Fruit fly (Drosophila melanogaster) whole organism, embryonic: ENCODE data around the gene Dlip1.

ENCODE experiments used
- Atf-2 ChIP-seq: fragments of 200-800 bp; sonication (Bioruptor generic); optimal IDR thresholded peaks from 2 replicates; lab custom pipeline; 2016; ENCODE audit warnings: missing biosample characterization, missing genetic modification characterization
- B-H2 ChIP-seq: fragments of 200-800 bp; sonication (Bioruptor generic); optimal IDR thresholded peaks from 2 replicates; lab custom pipeline; 2018; ENCODE audit warnings: missing biosample characterization, mild to moderate bottlenecking, missing genetic modification characterization
- CG10321 ChIP-seq: fragments of 200-800 bp; sonication (Bioruptor generic); IDR thresholded peaks from 2 replicates; pipeline ENCODE4 v1.3.6; 2022; ENCODE audit warnings: missing biosample characterization, missing genetic modification characterization
- CG11456 ChIP-seq: fragments of 200-800 bp; sonication (Bioruptor generic); IDR thresholded peaks from 3 replicates; pipeline ENCODE4 v1.3.6; 2022; ENCODE audit warnings: missing biosample characterization, missing genetic modification characterization
- CG12071 ChIP-seq: fragments of 200-800 bp; sonication (Bioruptor generic); optimal IDR thresholded peaks from 3 replicates; lab custom pipeline; 2018; ENCODE audit warnings: missing biosample characterization, mild to moderate bottlenecking, missing genetic modification characterization
- CG12219 ChIP-seq: fragments of 200-800 bp; sonication (Bioruptor generic); optimal IDR thresholded peaks from 3 replicates; lab custom pipeline; 2018; ENCODE audit warnings: missing biosample characterization, mild to moderate bottlenecking, missing genetic modification characterization
- CG1233 ChIP-seq: fragments of 200-800 bp; sonication (Bioruptor generic); optimal IDR thresholded peaks from 4 replicates; lab custom pipeline; 2018; ENCODE audit warnings: missing biosample characterization, mild to moderate bottlenecking, missing genetic modification characterization
- CG12744 ChIP-seq: fragments of 200-800 bp; sonication (Bioruptor generic); optimal IDR thresholded peaks from 2 replicates; lab custom pipeline; 2016; ENCODE audit warnings: missing biosample characterization, missing genetic modification characterization
- CG12942 ChIP-seq: fragments of 200-800 bp; sonication (Bioruptor generic); optimal IDR thresholded peaks from 3 replicates; lab custom pipeline; 2016; ENCODE audit warnings: missing biosample characterization, missing genetic modification characterization
- CG14710 ChIP-seq: fragments of 200-800 bp; sonication (Bioruptor generic); optimal IDR thresholded peaks from 3 replicates; lab custom pipeline; 2019; ENCODE audit warnings: missing biosample characterization, mild to moderate bottlenecking, missing genetic modification characterization, moderate library complexity
- CG16813 ChIP-seq: fragments of 200-800 bp; sonication (Bioruptor generic); IDR thresholded peaks from 3 replicates; pipeline ENCODE4 v1.3.6; 2022; ENCODE audit warnings: missing biosample characterization, missing genetic modification characterization; ENCODE audit not compliant: partially characterized antibody
- CG16815 ChIP-seq: fragments of 200-800 bp; sonication (Bioruptor generic); optimal IDR thresholded peaks from 3 replicates; lab custom pipeline; 2017; ENCODE audit warnings: missing biosample characterization, mild to moderate bottlenecking, missing genetic modification characterization
- CG17359 ChIP-seq: fragments of 200-800 bp; sonication (Bioruptor generic); optimal IDR thresholded peaks from 3 replicates; lab custom pipeline; 2018; ENCODE audit warnings: missing biosample characterization, mild to moderate bottlenecking, missing genetic modification characterization, moderate library complexity
- CG17361 ChIP-seq: fragments of 200-800 bp; sonication (Bioruptor generic); IDR thresholded peaks from 3 replicates; pipeline ENCODE4 v1.3.6; 2022; ENCODE audit warnings: missing biosample characterization, missing genetic modification characterization
- CG17385 ChIP-seq: fragments of 200-800 bp; sonication (Bioruptor generic); optimal IDR thresholded peaks from 3 replicates; lab custom pipeline; 2018; ENCODE audit warnings: missing biosample characterization, mild to moderate bottlenecking, missing genetic modification characterization
- CG18262 ChIP-seq: fragments of 200-800 bp; optimal IDR thresholded peaks from 3 replicates; lab custom pipeline; 2019; ENCODE audit warnings: missing biosample characterization, mild to moderate bottlenecking, missing genetic modification characterization, moderate library complexity
- CG4282 ChIP-seq: fragments of 200-800 bp; sonication (Bioruptor generic); optimal IDR thresholded peaks from 2 replicates; lab custom pipeline; 2016; ENCODE audit warnings: missing biosample characterization, missing genetic modification characterization
- CG4424 ChIP-seq: fragments of 200-800 bp; sonication (Bioruptor generic); optimal IDR thresholded peaks from 3 replicates; lab custom pipeline; 2016; ENCODE audit warnings: missing biosample characterization, missing genetic modification characterization
- CG6254 ChIP-seq: fragments of 200-800 bp; sonication (Bioruptor generic); optimal IDR thresholded peaks from 3 replicates; lab custom pipeline; 2017; ENCODE audit warnings: mild to moderate bottlenecking, missing biosample characterization, missing genetic modification reagents, missing genetic modification characterization
- CG6654 ChIP-seq: fragments of 200-800 bp; sonication (Bioruptor generic); optimal IDR thresholded peaks from 2 replicates; lab custom pipeline; 2017; ENCODE audit warnings: missing biosample characterization, mild to moderate bottlenecking, missing genetic modification characterization
- CG8388 ChIP-seq: fragments of 200-800 bp; sonication (Bioruptor generic); optimal IDR thresholded peaks from 2 replicates; lab custom pipeline; 2019; ENCODE audit warnings: missing biosample characterization, mild to moderate bottlenecking, missing genetic modification characterization, moderate library complexity
- CG8765 ChIP-seq: fragments of 200-800 bp; sonication (Bioruptor generic); IDR thresholded peaks from 2 replicates; pipeline ENCODE4 v1.3.6; 2022; ENCODE audit warnings: missing biosample characterization, missing genetic modification characterization
- Ets97D ChIP-seq: fragments of 200-800 bp; sonication (Bioruptor generic); optimal IDR thresholded peaks from 3 replicates; lab custom pipeline; 2016; ENCODE audit warnings: missing biosample characterization, missing genetic modification characterization
- Fer3 ChIP-seq: fragments of 200-800 bp; sonication (Bioruptor generic); optimal IDR thresholded peaks from 2 replicates; lab custom pipeline; 2018; ENCODE audit warnings: missing biosample characterization, mild to moderate bottlenecking, missing genetic modification characterization, moderate library complexity
- H15 ChIP-seq: fragments of 200-800 bp; sonication (Bioruptor generic); IDR thresholded peaks from 3 replicates; pipeline ENCODE4 v1.3.6; 2022; ENCODE audit warnings: missing biosample characterization, missing genetic modification characterization
- Hmx ChIP-seq: fragments of 200-800 bp; sonication (Bioruptor generic); optimal IDR thresholded peaks from 2 replicates; lab custom pipeline; 2016; ENCODE audit warnings: missing biosample characterization, missing genetic modification characterization
- Lpt ChIP-seq: fragments of >200 bp; optimal IDR thresholded peaks from 2 replicates; lab custom pipeline; 2018; ENCODE audit warnings: missing biosample characterization, missing genetic modification characterization
- Nf-YA ChIP-seq: fragments of 200-800 bp; sonication (Bioruptor generic); IDR thresholded peaks from 2 replicates; pipeline ENCODE4 v1.3.6; 2022; ENCODE audit warnings: missing biosample characterization, missing genetic modification characterization
- Nf-YC ChIP-seq: fragments of 200-800 bp; optimal IDR thresholded peaks from 3 replicates; lab custom pipeline; 2019; ENCODE audit warnings: missing biosample characterization, mild to moderate bottlenecking, missing genetic modification characterization, moderate library complexity
- PHDP ChIP-seq: fragments of 200-800 bp; sonication (Bioruptor generic); optimal IDR thresholded peaks from 3 replicates; lab custom pipeline; 2018; ENCODE audit warnings: missing biosample characterization, mild to moderate bottlenecking, missing genetic modification characterization, moderate library complexity
- Rfx ChIP-seq: fragments of 200-800 bp; sonication (Bioruptor generic); IDR thresholded peaks from 2 replicates; pipeline ENCODE4 v1.3.6; 2022; ENCODE audit warnings: missing biosample characterization, missing genetic modification characterization
- Six4 ChIP-seq: fragments of 200-800 bp; sonication (Bioruptor generic); optimal IDR thresholded peaks from 2 replicates; lab custom pipeline; 2016; ENCODE audit warnings: missing biosample characterization, missing genetic modification characterization
- amos ChIP-seq: fragments of 200-800 bp; sonication (Bioruptor generic); IDR thresholded peaks from 2 replicates; pipeline ENCODE4 v1.3.6; 2022; ENCODE audit warnings: missing biosample characterization, missing genetic modification characterization; ENCODE audit not compliant: partially characterized antibody
- ap ChIP-seq: fragments of 200-800 bp; sonication (Bioruptor generic); IDR thresholded peaks from 2 replicates; pipeline ENCODE4 v1.3.6; 2022; ENCODE audit warnings: missing biosample characterization, missing genetic modification characterization
- ato ChIP-seq: fragments of 200-800 bp; sonication (Bioruptor generic); IDR thresholded peaks from 2 replicates; pipeline ENCODE4 v1.3.6; 2022; ENCODE audit warnings: missing biosample characterization, missing genetic modification characterization; ENCODE audit not compliant: partially characterized antibody
- croc ChIP-seq: fragments of 200-800 bp; sonication (Bioruptor generic); conservative IDR thresholded peaks from 3 replicates; pipeline ENCODE4 v1.3.6; 2022; ENCODE audit warnings: missing biosample characterization, missing genetic modification characterization
- cwo ChIP-seq: fragments of 200-800 bp; sonication (Bioruptor generic); optimal IDR thresholded peaks from 3 replicates; lab custom pipeline; 2017; ENCODE audit warnings: missing biosample characterization, missing genetic modification characterization, mild to moderate bottlenecking, moderate library complexity, missing genetic modification reagents
- fru ChIP-seq: fragments of >200 bp; optimal IDR thresholded peaks from 2 replicates; lab custom pipeline; 2017
- fu2 ChIP-seq: fragments of 200-800 bp; sonication (Bioruptor generic); optimal IDR thresholded peaks from 2 replicates; lab custom pipeline; 2016; ENCODE audit warnings: missing biosample characterization, missing genetic modification characterization
- hb ChIP-seq: fragments of 200-800 bp; sonication (Bioruptor generic); IDR thresholded peaks from 3 replicates; pipeline ENCODE4 v1.3.6; 2022; ENCODE audit warnings: missing biosample characterization, missing genetic modification characterization; ENCODE audit not compliant: partially characterized antibody
- kay ChIP-seq: fragments of 200-800 bp; sonication (Bioruptor generic); optimal IDR thresholded peaks from 2 replicates; lab custom pipeline; 2016; ENCODE audit warnings: missing biosample characterization, missing genetic modification characterization
- nmo ChIP-seq: fragments of 200-800 bp; sonication (Bioruptor generic); optimal IDR thresholded peaks from 2 replicates; lab custom pipeline; 2018; ENCODE audit warnings: missing biosample characterization, mild to moderate bottlenecking, missing genetic modification characterization, moderate library complexity
- org-1 ChIP-seq: fragments of 200-800 bp; sonication (Bioruptor generic); optimal IDR thresholded peaks from 2 replicates; lab custom pipeline; 2017; ENCODE audit warnings: missing biosample characterization, missing genetic modification characterization
- phol ChIP-seq: fragments of 200-800 bp; sonication (Bioruptor generic); optimal IDR thresholded peaks from 3 replicates; lab custom pipeline; 2018; ENCODE audit warnings: missing biosample characterization, mild to moderate bottlenecking, missing genetic modification characterization, moderate library complexity
- pita ChIP-seq: fragments of 200-800 bp; sonication (Bioruptor generic); optimal IDR thresholded peaks from 2 replicates; lab custom pipeline; 2017; ENCODE audit warnings: missing biosample characterization, mild to moderate bottlenecking, missing genetic modification characterization
- scrt ChIP-seq: fragments of 200-800 bp; sonication (Bioruptor generic); optimal IDR thresholded peaks from 2 replicates; lab custom pipeline; 2018; ENCODE audit warnings: missing biosample characterization, mild to moderate bottlenecking, missing genetic modification characterization, moderate library complexity
- seq ChIP-seq: fragments of 200-800 bp; sonication (Bioruptor generic); IDR thresholded peaks from 2 replicates; pipeline ENCODE4 v1.3.6; 2022; ENCODE audit warnings: missing biosample characterization, missing genetic modification characterization
- slou ChIP-seq: fragments of 200-800 bp; sonication (Bioruptor generic); optimal IDR thresholded peaks from 3 replicates; lab custom pipeline; 2016; ENCODE audit warnings: missing biosample characterization, missing genetic modification characterization
- toy ChIP-seq: fragments of 200-800 bp; sonication (Bioruptor generic); IDR thresholded peaks from 2 replicates; pipeline ENCODE4 v1.3.6; 2022; ENCODE audit warnings: missing biosample characterization, missing genetic modification characterization
- trem ChIP-seq: fragments of 200-800 bp; optimal IDR thresholded peaks from 3 replicates; lab custom pipeline; 2019; ENCODE audit warnings: missing biosample characterization, mild to moderate bottlenecking, missing genetic modification characterization, moderate library complexity
- zen ChIP-seq: fragments of 200-800 bp; sonication (Bioruptor generic); optimal IDR thresholded peaks from 3 replicates; lab custom pipeline; 2018; ENCODE audit warnings: missing biosample characterization, mild to moderate bottlenecking, missing genetic modification characterization, moderate library complexity
- zfh1 ChIP-seq: fragments of 200-800 bp; sonication (Bioruptor generic); IDR thresholded peaks from 3 replicates; pipeline ENCODE4 v1.3.6; 2022; ENCODE audit warnings: missing biosample characterization, missing genetic modification characterization

The Dlip1 gene

DNA sequence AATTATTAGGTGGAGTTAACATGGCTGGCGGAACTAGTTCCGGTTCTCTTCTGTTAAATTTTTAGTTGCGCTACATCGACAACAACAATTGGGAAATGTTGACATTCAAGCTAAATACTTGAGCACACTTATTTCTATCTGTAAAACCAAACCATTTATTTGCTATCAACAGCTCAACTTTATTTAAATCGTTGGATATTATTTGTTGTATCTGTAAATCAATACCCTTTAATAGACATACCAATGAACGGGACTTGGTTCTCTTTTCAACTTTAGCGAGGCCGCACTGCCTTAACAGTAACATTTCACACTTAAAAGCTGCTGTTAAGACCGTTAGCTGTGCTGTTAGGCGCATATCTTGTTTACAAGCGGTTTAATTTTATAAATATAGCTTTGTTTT, 35.2 kb downstream of the Dlip1 start, which contains the start of gene CG12106 (continued):
- TF ChIP-seq CG11456 (no peak), seq (GFP tag; lab: Robert Waterston, UW) (0 out of 2 replicates have a peak, but pooled peaks have one; percentile 31), CG10321 (no peak), Nf-YC (tag; lab: Kevin White, UChicago) (peak; percentile 42), zen (no peak), CG4282 (GFP tag; lab: Kevin White, UChicago) (no peak), fru (no peak), Hmx (GFP tag; lab: Kevin White, UChicago) (no peak), zfh1 (GFP tag; lab: Robert Waterston, UW) (no peak), nmo (peak; percentile 55), toy (GFP tag; lab: Robert Waterston, UW) (no peak), CG18262 (tag; lab: Kevin White, UChicago) (peak; percentile 36), CG16813 (GFP tag; lab: Robert Waterston, UW) (no peak), trem (tag; lab: Kevin White, UChicago) (peak; percentile 26), CG8388 (peak; percentile 18), croc (GFP tag; lab: Robert Waterston, UW) (no peak; the same call in 2 of the 3 replicates), H15 (GFP tag; lab: Robert Waterston, UW) (no peak), CG17385 (GFP tag; lab: Kevin White, UChicago) (peak; percentile 50), ap (no peak), pita (GFP tag; lab: Kevin White, UChicago) (no peak), CG14710 (tag; lab: Kevin White, UChicago) (peak; percentile 30), CG6254 (GFP tag; lab: Kevin White, UChicago) (peak; percentile 31), Lpt (GFP tag; lab: Kevin White, UChicago) (no peak), hb (GFP tag; lab: Robert Waterston, UW) (no peak), CG6654 (GFP tag; lab: Kevin White, UChicago) (no peak), slou (GFP tag; lab: Kevin White, UChicago) (no peak), CG4424 (peak; percentile 23), Six4 (GFP tag; lab: Kevin White, UChicago) (no peak), CG1233 (GFP tag; lab: Kevin White, UChicago) (no peak), ato (GFP tag; lab: Robert Waterston, UW) (no peak), Ets97D (no peak), B-H2 (peak; percentile 28), CG12942 (GFP tag; lab: Kevin White, UChicago) (peak; percentile 34), cwo (GFP tag; lab: Kevin White, UChicago) (peak; percentile 8), org-1 (GFP tag; lab: Kevin White, UChicago) (no peak), CG12744 (GFP tag; lab: Kevin White, UChicago) (peak; percentile 19), amos (GFP tag; lab: Robert Waterston, UW) (no peak), CG17359 (tag; lab: Kevin White, UChicago) (peak; percentile 27), kay (GFP tag; lab: Kevin White, UChicago) (no peak), scrt (GFP tag; lab: Kevin White, UChicago) (no peak), Fer3 (tag; lab: Kevin White, UChicago) (peak; percentile 62), fu2 (GFP tag; lab: Kevin White, UChicago) (no peak), CG17361 (peak; percentile 41; the same call in 1 of the 3 replicates), CG12071 (GFP tag; lab: Kevin White, UChicago) (no peak), Rfx (GFP tag; lab: Robert Waterston, UW) (peak; percentile 69), Atf-2 (GFP tag; lab: Kevin White, UChicago) (peak; percentile 1), Nf-YA (no peak), PHDP (tag; lab: Kevin White, UChicago) (peak; percentile 43), CG8765 (no peak), CG12219 (peak; percentile 1), phol (tag; lab: Kevin White, UChicago) (peak; percentile 50), CG16815 (GFP tag; lab: Kevin White, UChicago) (no peak)
